Worm (Caenorhabditis elegans): ENCODE results near the gene K08D8.12.

DNA sequence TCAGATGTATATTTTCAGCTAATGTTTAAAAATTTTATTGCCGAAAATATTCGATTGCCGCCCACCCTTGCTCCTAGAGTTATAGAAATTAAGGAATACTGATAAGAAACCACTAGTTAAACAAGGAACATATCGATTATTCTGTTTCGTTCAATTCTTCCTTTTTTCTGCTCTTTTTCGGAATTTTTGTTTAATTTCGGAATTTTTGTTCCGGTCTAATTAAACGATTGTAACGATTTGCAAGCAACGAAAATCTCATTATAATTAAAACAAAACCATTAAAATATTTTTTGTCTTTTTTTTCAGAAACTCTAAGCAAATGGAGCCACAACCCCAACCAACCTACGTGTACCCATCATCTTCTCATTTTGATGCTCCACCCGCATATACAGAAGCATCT lies 1.1 kb upstream of the K08D8.12 start, which contains the start of gene K08D8.1:
- TF ChIP-seq klf-2 (GFP tag; conservative IDR thresholded peaks at IDR 0.05) (no peak), T22C8.4 (GFP tag; IDR thresholded peaks at IDR 0.05) (no peak), cog-1 (tag; optimal IDR thresholded peaks at IDR 0.05) (no peak), flt-1 (GFP tag; IDR thresholded peaks at IDR 0.05) (no peak), ztf-23 (GFP tag; IDR thresholded peaks at IDR 0.05) (no peak), med-1 (GFP tag; optimal IDR thresholded peaks at IDR 0.05; ENCODE audit: insufficient read depth) (no peak)

Data from whole organism, midembryonic.